Fruit fly (Drosophila melanogaster) whole organism, pupa: ENCODE results near the gene Cyp4d8.

Experiments
- CG10348 ChIP-seq: fragments of 200-800 bp; sonication (Bioruptor generic); IDR thresholded peaks from 2 replicates; pipeline ENCODE4 v1.3.6; 2022; ENCODE audit warnings: missing biosample characterization, missing genetic modification characterization
- CG13204 ChIP-seq: fragments of 200-800 bp; sonication (Bioruptor generic); optimal IDR thresholded peaks from 2 replicates; lab custom pipeline; 2018; ENCODE audit warnings: missing biosample characterization, mild to moderate bottlenecking, missing genetic modification characterization, moderate library complexity
- CG8159 ChIP-seq: fragments of 200-800 bp; sonication (Bioruptor generic); optimal IDR thresholded peaks from 3 replicates; lab custom pipeline; 2018; ENCODE audit warnings: missing biosample characterization, mild to moderate bottlenecking, missing genetic modification characterization, moderate library complexity
- CG8301 ChIP-seq: fragments of 200-800 bp; sonication (Bioruptor generic); optimal IDR thresholded peaks from 2 replicates; lab custom pipeline; 2018; ENCODE audit warnings: missing biosample characterization, mild to moderate bottlenecking, missing genetic modification characterization
- EcR ChIP-seq: fragments of 200-800 bp; sonication (Bioruptor generic); optimal IDR thresholded peaks from 3 replicates; lab custom pipeline; 2019; ENCODE audit warnings: missing biosample characterization, missing genetic modification characterization, mild to moderate bottlenecking, moderate library complexity, missing genetic modification reagents
- fd96Ca ChIP-seq: fragments of 200-800 bp; sonication (Bioruptor generic); IDR thresholded peaks from 3 replicates; pipeline ENCODE4 v1.3.6; 2022; ENCODE audit warnings: missing biosample characterization, missing genetic modification characterization
- gl ChIP-seq: fragments of 200-800 bp; sonication (Bioruptor generic); optimal IDR thresholded peaks from 2 replicates; lab custom pipeline; 2018; ENCODE audit warnings: missing biosample characterization, mild to moderate bottlenecking, missing genetic modification characterization

DNA sequence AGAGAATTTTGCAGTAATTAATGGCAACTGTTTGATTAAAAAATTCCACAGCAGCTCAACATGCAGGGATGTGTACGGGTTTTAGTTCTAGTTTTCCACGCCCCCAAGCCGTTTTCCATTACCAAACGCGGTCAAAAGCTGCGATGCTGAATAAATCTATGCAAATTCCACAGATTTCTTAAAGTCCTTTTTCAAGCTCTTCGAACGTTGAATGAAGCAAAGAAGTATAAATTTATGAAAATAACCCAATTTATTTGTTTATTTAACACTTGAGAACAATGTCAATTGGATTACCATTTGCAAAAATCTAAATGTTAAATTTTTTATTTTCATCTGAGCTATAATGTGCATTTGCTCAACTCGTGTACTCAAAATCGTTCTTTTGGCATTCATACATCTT is 30.8 kb downstream of the Cyp4d8 start, which contains the start of the genes CG42660, CG42661 and Tsp66A:
- no peak for TF ChIP-seq fd96Ca (GFP tag; lab: Robert Waterston, UW)
- no peak for TF ChIP-seq CG8159 (tag; lab: Kevin White, UChicago)
- no peak for TF ChIP-seq CG8301 (tag; lab: Kevin White, UChicago)
- no peak for TF ChIP-seq EcR (GFP tag; lab: Kevin White, UChicago)
- no peak for TF ChIP-seq gl
- no peak for TF ChIP-seq CG10348 (GFP tag; lab: Robert Waterston, UW)
- no peak for TF ChIP-seq CG13204 (GFP tag; lab: Kevin White, UChicago)
